Worm (Caenorhabditis elegans) whole organism, L3 larva: ENCODE measurements around the gene vha-11.

ENCODE experiments used
- ZK546.5 ChIP-seq: sonication (generic microtip); optimal IDR thresholded peaks from 2 replicates; lab custom pipeline; 2017; ENCODE audit warnings: missing biosample characterization, missing genetic modification characterization
- aly-2 ChIP-seq: fragments of 150-350 bp; optimal IDR thresholded peaks from 2 replicates; lab custom pipeline; 2014; ENCODE audit warnings: missing biosample characterization, missing genetic modification characterization
- daf-12 ChIP-seq: fragments of 150-350 bp; optimal IDR thresholded peaks from 2 replicates; lab custom pipeline; 2014; ENCODE audit warnings: missing biosample characterization, missing genetic modification reagents, missing genetic modification characterization
- fkh-10 ChIP-seq: sonication (generic microtip); optimal IDR thresholded peaks from 2 replicates; lab custom pipeline; 2017; ENCODE audit warnings: missing biosample characterization, missing genetic modification reagents, missing genetic modification characterization
- fos-1 ChIP-seq: fragments of 150-350 bp; optimal IDR thresholded peaks from 2 replicates; lab custom pipeline; 2014; ENCODE audit warnings: missing biosample characterization, missing genetic modification characterization
- mdl-1 ChIP-seq: fragments of 150-350 bp; optimal IDR thresholded peaks from 2 replicates; lab custom pipeline; 2014; ENCODE audit warnings: missing biosample characterization, missing genetic modification characterization
- nhr-11 ChIP-seq: fragments of 150-350 bp; optimal IDR thresholded peaks from 2 replicates; lab custom pipeline; 2014; ENCODE audit warnings: missing biosample characterization, missing genetic modification characterization
- nhr-28 ChIP-seq: fragments of 150-350 bp; optimal IDR thresholded peaks from 2 replicates; lab custom pipeline; 2014; ENCODE audit warnings: missing biosample characterization, missing genetic modification characterization
- nhr-67 ChIP-seq: fragments of 150-350 bp; optimal IDR thresholded peaks from 2 replicates; lab custom pipeline; 2014; ENCODE audit warnings: missing biosample characterization, missing genetic modification characterization
- pha-4 ChIP-seq: fragments of 150-350 bp; optimal IDR thresholded peaks from 2 replicates; lab custom pipeline; 2014; ENCODE audit warnings: missing biosample characterization, missing genetic modification reagents, missing genetic modification characterization

ce11 chrIV:2296639-2297038, 17.7 kb downstream of the vha-11 start:
- no peak for TF ChIP-seq nhr-28
- TF ChIP-seq ZK546.5 (tag; lab: Kevin White, UChicago), result no peak
- TF ChIP-seq pha-4 (tag; lab: Kevin White, UChicago), result no peak
- TF ChIP-seq fkh-10 (GFP tag; lab: Kevin White, UChicago), result no peak
- TF ChIP-seq nhr-11 (tag; lab: Kevin White, UChicago), result no peak
- TF ChIP-seq fos-1 (tag; lab: Kevin White, UChicago), result no peak
- no peak for TF ChIP-seq daf-12
- TF ChIP-seq nhr-67, result no peak
- TF ChIP-seq aly-2 (tag; lab: Kevin White, UChicago), result no peak
- TF ChIP-seq mdl-1 (tag; lab: Kevin White, UChicago), result no peak
